Fruit fly (Drosophila melanogaster) whole organism, wandering third instar larva: ENCODE results near the gene CG42747.

ENCODE experiments used
- Abd-B ChIP-seq: fragments of >200 bp; optimal IDR thresholded peaks from 2 replicates; lab custom pipeline; 2017; ENCODE audit warnings: missing biosample characterization, missing genetic modification characterization
- CG9705 ChIP-seq: fragments of 200-800 bp; sonication (Bioruptor generic); optimal IDR thresholded peaks from 2 replicates; lab custom pipeline; 2018; ENCODE audit warnings: missing biosample characterization, mild to moderate bottlenecking, missing genetic modification characterization
- CrebA ChIP-seq: fragments of 200-800 bp; sonication (Bioruptor generic); optimal IDR thresholded peaks from 2 replicates; lab custom pipeline; 2016; ENCODE audit warnings: missing biosample characterization, mild to moderate bottlenecking, missing genetic modification characterization, borderline replicate concordance
- Hnf4 ChIP-seq: fragments of 200-800 bp; sonication (Bioruptor generic); optimal IDR thresholded peaks from 2 replicates; lab custom pipeline; 2016; ENCODE audit warnings: missing biosample characterization, mild to moderate bottlenecking, missing genetic modification characterization
- Myc ChIP-seq: fragments of >200 bp; optimal IDR thresholded peaks from 2 replicates; lab custom pipeline; 2017
- Vsx2 ChIP-seq: fragments of 200-300, 225-300 bp; sonication (Bioruptor generic); optimal IDR thresholded peaks from 2 replicates; lab custom pipeline; 2018; ENCODE audit warnings: missing biosample characterization, missing genetic modification characterization; ENCODE audit not compliant: partially characterized antibody
- br ChIP-seq: fragments of 200-800 bp; sonication (Bioruptor generic); optimal IDR thresholded peaks from 2 replicates; lab custom pipeline; 2016; ENCODE audit warnings: missing biosample characterization, missing genetic modification characterization
- h ChIP-seq: fragments of 200-800 bp; sonication (Bioruptor generic); optimal IDR thresholded peaks from 3 replicates; lab custom pipeline; 2016; ENCODE audit warnings: missing biosample characterization, mild to moderate bottlenecking, missing genetic modification characterization
- jim ChIP-seq: fragments of 175-275, 200-325 bp; sonication (Bioruptor generic); optimal IDR thresholded peaks from 2 replicates; lab custom pipeline; 2016; ENCODE audit warnings: missing biosample characterization, mild to moderate bottlenecking, missing genetic modification characterization
- pan ChIP-seq: fragments of >200 bp; optimal IDR thresholded peaks from 2 replicates; lab custom pipeline; 2017
- psq ChIP-seq: fragments of 200-800 bp; sonication (Bioruptor generic); optimal IDR thresholded peaks from 3 replicates; lab custom pipeline; 2017; ENCODE audit warnings: missing biosample characterization, mild to moderate bottlenecking, missing genetic modification characterization, moderate library complexity
- sage ChIP-seq: fragments of 200-800 bp; sonication (Bioruptor generic); optimal IDR thresholded peaks from 2 replicates; lab custom pipeline; 2016; ENCODE audit warnings: missing biosample characterization, mild to moderate bottlenecking, missing genetic modification characterization
- sv ChIP-seq: fragments of 200-800 bp; sonication (Bioruptor generic); optimal IDR thresholded peaks from 3 replicates; lab custom pipeline; 2016; ENCODE audit warnings: missing biosample characterization, missing genetic modification characterization

- TF ChIP-seq sage (GFP tag; lab: Kevin White, UChicago) = no peak
- no peak for TF ChIP-seq psq (GFP tag; lab: Kevin White, UChicago)
- TF ChIP-seq Abd-B (GFP tag; lab: Kevin White, UChicago) = no peak
- TF ChIP-seq CG9705 (GFP tag; lab: Kevin White, UChicago) = no peak
- no peak for TF ChIP-seq h (GFP tag; lab: Kevin White, UChicago)
- no peak for TF ChIP-seq Vsx2 (GFP tag; lab: Kevin White, UChicago)
- no peak for TF ChIP-seq jim (GFP tag; lab: Kevin White, UChicago)
- no peak for TF ChIP-seq pan (lab: Kevin White, UChicago)
- no peak for TF ChIP-seq Myc
- no peak for TF ChIP-seq br (GFP tag; lab: Kevin White, UChicago)
- no peak for TF ChIP-seq Hnf4
- TF ChIP-seq sv (GFP tag; lab: Kevin White, UChicago) = no peak
- no peak for TF ChIP-seq CrebA (GFP tag; lab: Kevin White, UChicago)
These were observed 55.0 kb downstream of the CG42747 start for dm6 chr3L:6455383-6455782.
